Fruit fly (Drosophila melanogaster) whole organism, embryonic: ENCODE results near the gene CG10761.

Experiments used
- CG10267 ChIP-seq: fragments of 200-800 bp; sonication (Bioruptor generic); optimal IDR thresholded peaks from 2 replicates; lab custom pipeline; 2018; ENCODE audit warnings: missing biosample characterization, mild to moderate bottlenecking, missing genetic modification characterization, moderate library complexity
- CG10366 ChIP-seq: fragments of 200-800 bp; sonication (Bioruptor generic); IDR thresholded peaks from 2 replicates; pipeline ENCODE4 v1.3.6; 2022; ENCODE audit warnings: missing biosample characterization, missing genetic modification characterization
- CG11085 ChIP-seq: fragments of 200-800 bp; sonication (Bioruptor generic); IDR thresholded peaks from 2 replicates; pipeline ENCODE4 v1.3.6; 2022; ENCODE audit warnings: missing biosample characterization, missing genetic modification characterization
- CG14441 ChIP-seq: fragments of 200-800 bp; sonication (Bioruptor generic); IDR thresholded peaks from 2 replicates; pipeline ENCODE4 v1.3.6; 2022; ENCODE audit warnings: missing biosample characterization, missing genetic modification characterization
- CG16813 ChIP-seq: fragments of 200-800 bp; sonication (Bioruptor generic); IDR thresholded peaks from 3 replicates; pipeline ENCODE4 v1.3.6; 2022; ENCODE audit warnings: missing biosample characterization, missing genetic modification characterization; ENCODE audit not compliant: partially characterized antibody
- CG17186 ChIP-seq: fragments of 200-800 bp; sonication (Bioruptor generic); optimal IDR thresholded peaks from 3 replicates; lab custom pipeline; 2017; ENCODE audit warnings: missing biosample characterization, missing genetic modification reagents, missing genetic modification characterization
- CG17385 ChIP-seq: fragments of 200-800 bp; sonication (Bioruptor generic); optimal IDR thresholded peaks from 3 replicates; lab custom pipeline; 2018; ENCODE audit warnings: missing biosample characterization, mild to moderate bottlenecking, missing genetic modification characterization
- CG17612 ChIP-seq: fragments of 200-800 bp; sonication (Bioruptor generic); IDR thresholded peaks from 2 replicates; pipeline ENCODE4 v1.3.6; 2022; ENCODE audit warnings: missing biosample characterization, missing genetic modification characterization
- CG17802 ChIP-seq: fragments of 200-800 bp; sonication (Bioruptor generic); optimal IDR thresholded peaks from 2 replicates; lab custom pipeline; 2018; ENCODE audit warnings: missing biosample characterization, mild to moderate bottlenecking, missing genetic modification characterization, moderate library complexity
- CG30431 ChIP-seq: fragments of 200-800 bp; sonication (Bioruptor generic); optimal IDR thresholded peaks from 2 replicates; lab custom pipeline; 2017; ENCODE audit warnings: missing biosample characterization, missing genetic modification characterization
- CG31224 ChIP-seq: fragments of 200-800 bp; sonication (Bioruptor generic); IDR thresholded peaks from 2 replicates; pipeline ENCODE4 v1.3.6; 2022; ENCODE audit warnings: missing biosample characterization, missing genetic modification characterization
- CG3838 ChIP-seq: fragments of 200-800 bp; sonication (Bioruptor generic); optimal IDR thresholded peaks from 3 replicates; lab custom pipeline; 2016; ENCODE audit warnings: missing biosample characterization, missing genetic modification characterization
- CG4360 ChIP-seq: fragments of 200-800 bp; sonication (Bioruptor generic); IDR thresholded peaks from 2 replicates; pipeline ENCODE4 v1.3.6; 2022; ENCODE audit warnings: missing biosample characterization, missing genetic modification characterization
- CG4424 ChIP-seq: fragments of 200-800 bp; sonication (Bioruptor generic); optimal IDR thresholded peaks from 3 replicates; lab custom pipeline; 2016; ENCODE audit warnings: missing biosample characterization, missing genetic modification characterization
- CG7357 ChIP-seq: fragments of 200-800 bp; sonication (Bioruptor generic); IDR thresholded peaks from 3 replicates; pipeline ENCODE4 v1.3.6; 2022; ENCODE audit warnings: missing biosample characterization, missing genetic modification characterization
- CG7928 ChIP-seq: fragments of 200-800 bp; sonication (Bioruptor generic); optimal IDR thresholded peaks from 2 replicates; lab custom pipeline; 2017; ENCODE audit warnings: missing biosample characterization, mild to moderate bottlenecking, missing genetic modification characterization
- CG8089 ChIP-seq: fragments of 200-800 bp; sonication (Bioruptor generic); optimal IDR thresholded peaks from 3 replicates; lab custom pipeline; 2016; ENCODE audit warnings: missing biosample characterization, missing genetic modification characterization
- CG8290 ChIP-seq, 3 experiments: fragments of 200-800 bp; sonication (Bioruptor generic); optimal IDR thresholded peaks; 2 replicates each; lab custom pipeline; 2016 to 2019; ENCODE audit warnings: missing biosample characterization in 3 of 3, missing genetic modification characterization in 3 of 3, mild to moderate bottlenecking in 2 of 3, moderate library complexity in 1 of 3
- CG8924 ChIP-seq: fragments of 200-800 bp; optimal IDR thresholded peaks from 3 replicates; lab custom pipeline; 2019; ENCODE audit warnings: missing biosample characterization, mild to moderate bottlenecking, missing genetic modification characterization, moderate library complexity
- Elba2 ChIP-seq: fragments of 200-800 bp; sonication (Bioruptor generic); optimal IDR thresholded peaks from 3 replicates; lab custom pipeline; 2016; ENCODE audit warnings: missing biosample characterization, missing genetic modification characterization
- HLH3B ChIP-seq: fragments of 200-800 bp; sonication (Bioruptor generic); IDR thresholded peaks from 2 replicates; pipeline ENCODE4 v1.3.6; 2022; ENCODE audit warnings: missing biosample characterization, missing genetic modification characterization
- Nf-YC ChIP-seq: fragments of 200-800 bp; optimal IDR thresholded peaks from 3 replicates; lab custom pipeline; 2019; ENCODE audit warnings: missing biosample characterization, mild to moderate bottlenecking, missing genetic modification characterization, moderate library complexity
- Spps ChIP-seq: fragments of 200-800 bp; sonication (Bioruptor generic); optimal IDR thresholded peaks from 2 replicates; lab custom pipeline; 2018; ENCODE audit warnings: missing biosample characterization, mild to moderate bottlenecking, missing genetic modification characterization
- Trl ChIP-seq, 3 experiments: fragments of >200 bp in 2 of 3; fragments of 200-800 bp in 1 of 3; sonication (Bioruptor generic) in 1 of 3; optimal IDR thresholded peaks; 2 replicates in 1 of 3; 3 replicates in 2 of 3; lab custom pipeline; 2016 to 2017; ENCODE audit warnings: missing biosample characterization in 1 of 3, missing genetic modification characterization in 1 of 3
- Usf ChIP-seq: fragments of 200-800 bp; sonication (Bioruptor generic); optimal IDR thresholded peaks from 2 replicates; lab custom pipeline; 2017; ENCODE audit warnings: missing genotype, missing biosample characterization, missing genetic modification characterization
- Xbp1 ChIP-seq: fragments of 200-800 bp; sonication (Bioruptor generic); optimal IDR thresholded peaks from 3 replicates; lab custom pipeline; 2016; ENCODE audit warnings: missing biosample characterization, mild to moderate bottlenecking, missing genetic modification characterization
- abd-A ChIP-seq: fragments of 200-800 bp; sonication (Bioruptor generic); optimal IDR thresholded peaks from 3 replicates; lab custom pipeline; 2019; ENCODE audit warnings: missing biosample characterization, mild to moderate bottlenecking, missing genetic modification characterization, moderate library complexity
- chif ChIP-seq, 2 experiments: fragments of 200-800 bp; sonication (Bioruptor generic); optimal IDR thresholded peaks; 3 replicates each; lab custom pipeline; 2016; ENCODE audit warnings: missing biosample characterization in 2 of 2, missing genetic modification characterization in 2 of 2
- chm ChIP-seq: fragments of 200-800 bp; sonication (Bioruptor generic); IDR thresholded peaks from 2 replicates; pipeline ENCODE4 v1.3.6; 2022; ENCODE audit warnings: missing biosample characterization, missing genetic modification characterization
- crc ChIP-seq: fragments of 200-800 bp; sonication (Bioruptor generic); optimal IDR thresholded peaks from 2 replicates; lab custom pipeline; 2016; ENCODE audit warnings: missing biosample characterization, missing genetic modification characterization
- dan ChIP-seq: fragments of 200-800 bp; sonication (Bioruptor generic); IDR thresholded peaks from 2 replicates; pipeline ENCODE4 v1.3.6; 2022; ENCODE audit warnings: missing biosample characterization, missing genetic modification characterization
- ftz-f1 ChIP-seq: fragments of 200-800 bp; sonication (Bioruptor generic); optimal IDR thresholded peaks from 2 replicates; lab custom pipeline; 2016; ENCODE audit warnings: missing biosample characterization, missing genetic modification characterization
- fu2 ChIP-seq: fragments of 200-800 bp; sonication (Bioruptor generic); optimal IDR thresholded peaks from 2 replicates; lab custom pipeline; 2016; ENCODE audit warnings: missing biosample characterization, missing genetic modification characterization
- hth ChIP-seq: fragments of >200 bp; optimal IDR thresholded peaks from 2 replicates; lab custom pipeline; 2017; ENCODE audit warnings: inconsistent platforms
- insv ChIP-seq, 2 experiments: fragments of 200-800 bp; sonication (Bioruptor generic); optimal IDR thresholded peaks; 3 replicates each; lab custom pipeline; 2016 to 2018; ENCODE audit warnings: missing biosample characterization in 2 of 2, missing genetic modification characterization in 2 of 2
- kni ChIP-seq: fragments of 200-800 bp; sonication (Bioruptor generic); optimal IDR thresholded peaks from 3 replicates; lab custom pipeline; 2017; ENCODE audit warnings: mild to moderate bottlenecking, missing biosample characterization, missing genetic modification reagents, missing genetic modification characterization
- nerfin-1 ChIP-seq: fragments of 200-800 bp; sonication (Bioruptor generic); optimal IDR thresholded peaks from 3 replicates; lab custom pipeline; 2019; ENCODE audit warnings: missing biosample characterization, mild to moderate bottlenecking, missing genetic modification characterization, moderate library complexity
- nmo ChIP-seq: fragments of 200-800 bp; sonication (Bioruptor generic); optimal IDR thresholded peaks from 2 replicates; lab custom pipeline; 2018; ENCODE audit warnings: missing biosample characterization, mild to moderate bottlenecking, missing genetic modification characterization, moderate library complexity
- oc ChIP-seq: fragments of 200-800 bp; sonication (Bioruptor generic); optimal IDR thresholded peaks from 2 replicates; lab custom pipeline; 2018; ENCODE audit warnings: missing biosample characterization, mild to moderate bottlenecking, missing genetic modification characterization, moderate library complexity
- otp ChIP-seq: fragments of 200-800 bp; sonication (Bioruptor generic); IDR thresholded peaks from 3 replicates; pipeline ENCODE4, ENCODE4 v1.3.6; 2022; ENCODE audit warnings: missing biosample characterization, missing genetic modification characterization
- scrt ChIP-seq: fragments of 200-800 bp; sonication (Bioruptor generic); optimal IDR thresholded peaks from 2 replicates; lab custom pipeline; 2018; ENCODE audit warnings: missing biosample characterization, mild to moderate bottlenecking, missing genetic modification characterization, moderate library complexity
- slbo ChIP-seq: fragments of 200-800 bp; sonication (Bioruptor generic); IDR thresholded peaks from 2 replicates; pipeline ENCODE4 v1.3.6; 2022; ENCODE audit warnings: missing biosample characterization, missing genetic modification characterization
- sug ChIP-seq: fragments of 200-800 bp; optimal IDR thresholded peaks from 2 replicates; lab custom pipeline; 2019; ENCODE audit warnings: missing biosample characterization, mild to moderate bottlenecking, missing genetic modification characterization, moderate library complexity
- tll ChIP-seq, 2 experiments: fragments of 200-800 bp in 1 of 2; fragments of >200 bp in 1 of 2; sonication (Bioruptor generic) in 1 of 2; optimal IDR thresholded peaks; 2 replicates each; lab custom pipeline; 2017 to 2019; ENCODE audit warnings: missing biosample characterization in 2 of 2, missing genetic modification characterization in 2 of 2, mild to moderate bottlenecking in 1 of 2, moderate library complexity in 1 of 2
- zfh1 ChIP-seq: fragments of 200-800 bp; sonication (Bioruptor generic); IDR thresholded peaks from 3 replicates; pipeline ENCODE4 v1.3.6; 2022; ENCODE audit warnings: missing biosample characterization, missing genetic modification characterization

The CG10761 gene

DNA sequence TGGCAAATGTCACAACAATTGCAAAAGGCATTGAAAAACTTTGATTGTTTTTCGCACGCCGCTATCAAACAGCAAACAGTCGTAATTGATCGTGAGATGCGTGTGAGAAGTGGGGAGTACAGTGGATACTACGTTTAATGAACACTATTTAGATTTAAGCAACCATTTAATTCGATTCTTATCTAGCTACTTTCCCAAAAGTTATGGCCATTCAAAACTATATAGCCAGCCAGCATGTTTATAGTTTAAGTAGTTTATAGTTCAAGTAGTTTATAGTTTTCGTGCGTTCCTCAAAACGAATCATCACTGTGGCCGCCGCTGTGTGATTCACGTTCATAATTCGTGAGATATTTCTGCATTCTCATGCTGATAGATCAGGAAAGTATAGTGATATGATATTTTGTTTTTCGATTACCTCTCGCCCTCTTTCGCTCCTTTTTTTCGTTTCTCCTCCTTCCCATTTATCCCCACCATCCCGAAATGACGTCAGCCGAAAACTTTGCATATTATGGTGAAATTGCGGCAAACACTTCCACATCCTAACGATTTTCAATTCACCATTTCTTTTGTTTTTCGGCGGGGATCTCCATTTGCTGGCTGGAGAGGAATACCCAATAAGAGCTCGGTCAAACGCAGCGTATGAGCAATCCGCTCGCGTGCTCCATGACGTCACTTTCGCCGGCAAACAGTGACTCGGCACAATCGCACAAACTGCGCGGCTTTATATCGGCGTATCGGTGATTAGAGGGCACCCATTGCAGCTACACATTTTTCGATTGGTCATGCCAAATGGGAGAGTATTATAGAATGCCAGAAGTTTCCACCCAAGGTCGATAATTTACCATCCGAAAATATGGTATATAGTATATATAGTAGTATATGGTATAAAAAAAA is 49.0 kb downstream of the CG10761 start (continued):
- TF ChIP-seq abd-A (tag; lab: Kevin White, UChicago) (no peak), hth (lab: Kevin White, UChicago) (no peak), kni (GFP tag; lab: Kevin White, UChicago) (no peak), tll (GFP tag; optimal IDR thresholded peaks at IDR 0.05; lab: Kevin White, UChicago) (no peak), CG16813 (GFP tag; lab: Robert Waterston, UW) (no peak), CG7928 (no peak), CG11085 (GFP tag; lab: Robert Waterston, UW) (peak; percentile 52; the same call in 1 of the 2 replicates), chm (no peak), ftz-f1 (GFP tag; lab: Kevin White, UChicago) (no peak), sug (tag; lab: Kevin White, UChicago) (peak; percentile 20), CG17186 (GFP tag; lab: Kevin White, UChicago) (no peak), CG4424 (GFP tag; lab: Kevin White, UChicago) (peak; percentile 4), HLH3B (GFP tag; lab: Robert Waterston, UW) (peak; percentile 21; the same call in 1 of the 2 replicates), slbo (GFP tag; lab: Robert Waterston, UW) (peak; percentile 89), CG10267 (no peak), CG17802 (tag; lab: Kevin White, UChicago) (no peak), CG8924 (tag; lab: Kevin White, UChicago) (peak; percentile 54), CG7357 (GFP tag; lab: Robert Waterston, UW) (peak; percentile 58; the same call in 2 of the 3 replicates), CG3838 (GFP tag; lab: Kevin White, UChicago) (no peak), oc (no peak), crc (GFP tag; lab: Kevin White, UChicago) (no peak), Xbp1 (GFP tag; lab: Kevin White, UChicago) (peak; percentile 47), CG4360 (no peak), Elba2 (GFP tag; lab: Kevin White, UChicago) (no peak), CG30431 (GFP tag; lab: Kevin White, UChicago) (no peak), CG17385 (GFP tag; lab: Kevin White, UChicago) (peak; percentile 55), insv (GFP tag; optimal IDR thresholded peaks at IDR 0.05; lab: Kevin White, UChicago) (no peak), scrt (GFP tag; lab: Kevin White, UChicago) (peak; percentile 52), CG10366 (GFP tag; lab: Robert Waterston, UW) (peak; percentile 72), Trl (optimal IDR thresholded peaks at IDR 0.05; lab: Kevin White, UChicago) (no peak), Trl (GFP tag; optimal IDR thresholded peaks at IDR 0.05; lab: Kevin White, UChicago) (peak; percentile 11), nerfin-1 (tag; lab: Kevin White, UChicago) (no peak), CG17612 (GFP tag; lab: Robert Waterston, UW) (0 out of 2 replicates have a peak, but pooled peaks have one; percentile 46), CG8290 (GFP tag; optimal IDR thresholded peaks at IDR 0.05; lab: Kevin White, UChicago) (no peak), CG8290 (tag; optimal IDR thresholded peaks at IDR 0.05; lab: Kevin White, UChicago) (peak in 1 of 2 experiments; percentile 94), nmo (GFP tag; lab: Kevin White, UChicago) (peak; percentile 16), Usf (GFP tag; lab: Kevin White, UChicago) (peak; percentile 8), Nf-YC (tag; lab: Kevin White, UChicago) (peak; percentile 12), CG8089 (GFP tag; lab: Kevin White, UChicago) (no peak), CG31224 (GFP tag; lab: Robert Waterston, UW) (peak; percentile 62), chif (GFP tag; optimal IDR thresholded peaks at IDR 0.05; lab: Kevin White, UChicago) (peak in 1 of 2 experiments; percentile 5), otp (no peak), Spps (tag; lab: Kevin White, UChicago) (no peak), dan (GFP tag; lab: Robert Waterston, UW) (no peak), CG14441 (GFP tag; lab: Robert Waterston, UW) (peak; percentile 75), fu2 (GFP tag; lab: Kevin White, UChicago) (peak; percentile 36), zfh1 (GFP tag; lab: Robert Waterston, UW) (peak; percentile 26; the same call in 1 of the 3 replicates)
